Worm (Caenorhabditis elegans): Measurements from ENCODE around the gene srsy-2.
A peak's percentile ranks its signal among the peaks of the same experiment; 100 is the strongest.

Gene srsy-2

DNA sequence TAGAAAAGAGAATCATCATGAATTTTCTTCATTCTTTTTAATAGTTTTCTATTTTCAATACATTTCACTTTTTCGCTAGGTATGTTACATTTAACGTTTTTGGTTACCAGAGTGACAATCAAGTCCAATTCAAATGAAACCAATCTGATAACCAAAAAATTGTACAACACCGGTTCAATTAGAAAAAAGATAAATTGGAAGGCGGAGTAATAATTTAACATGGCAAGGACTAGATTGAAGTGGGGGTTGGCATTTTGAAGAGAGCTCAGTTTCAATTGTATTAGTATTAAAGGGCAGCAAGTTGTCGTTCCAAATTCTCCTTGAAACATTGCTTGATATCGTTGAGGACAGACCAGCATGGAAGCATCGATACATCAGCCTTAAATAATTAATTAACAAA lies 25.8 kb upstream of the srsy-2 start (continued):
- TF ChIP-seq lim-7 (GFP tag; IDR thresholded peaks at IDR 0.05), result no peak
- TF ChIP-seq unc-130 (GFP tag; optimal IDR thresholded peaks at IDR 0.05), result peak; percentile 19
- no peak for TF ChIP-seq R02D3.7 (tag; optimal IDR thresholded peaks at IDR 0.05)
- no peak for TF ChIP-seq Y48G9A.11 (GFP tag; IDR thresholded peaks at IDR 0.05)
- TF ChIP-seq nhr-41 (GFP tag; IDR thresholded peaks at IDR 0.05), result no peak
- TF ChIP-seq snpc-4 (tag; optimal IDR thresholded peaks at IDR 0.05), result no peak
- TF ChIP-seq ceh-20 (GFP tag; IDR thresholded peaks at IDR 0.05), result no peak
- TF ChIP-seq cey-2 (tag; optimal IDR thresholded peaks at IDR 0.05; ENCODE audit: borderline replicate concordance, insufficient read depth), result no peak
- TF ChIP-seq snpc-1.2 (GFP tag; IDR thresholded peaks at IDR 0.05), result 0 out of 2 replicates have a peak, but pooled peaks have one; percentile 36
- no peak for TF ChIP-seq daf-8 (GFP tag; IDR thresholded peaks at IDR 0.05)
- TF ChIP-seq lin-39 (tag; optimal IDR thresholded peaks at IDR 0.05), result no peak
- no peak for TF ChIP-seq hmg-1.1 (GFP tag; IDR thresholded peaks at IDR 0.05)
- no peak for TF ChIP-seq vab-7 (GFP tag; IDR thresholded peaks at IDR 0.05)
- TF ChIP-seq set-16 (GFP tag; IDR thresholded peaks at IDR 0.05), result no peak
- TF ChIP-seq lin-13 (GFP tag; optimal IDR thresholded peaks at IDR 0.05), result no peak
- TF ChIP-seq nhr-102 (tag; optimal IDR thresholded peaks at IDR 0.05), result peak; percentile 20
- TF ChIP-seq ces-1 (GFP tag; optimal IDR thresholded peaks at IDR 0.05), result no peak
- TF ChIP-seq dve-1 (tag; optimal IDR thresholded peaks at IDR 0.05; ENCODE audit: insufficient read depth), result no peak
- no peak for TF ChIP-seq ceh-62 (tag; optimal IDR thresholded peaks at IDR 0.05)
- no peak for TF ChIP-seq nhr-25 (tag; optimal IDR thresholded peaks at IDR 0.05; ENCODE audit: borderline replicate concordance, insufficient read depth)
- TF ChIP-seq gei-8 (GFP tag; optimal IDR thresholded peaks at IDR 0.05), result no peak
- no peak for TF ChIP-seq nhr-48 (tag; optimal IDR thresholded peaks at IDR 0.05)
- TF ChIP-seq F49E8.2 (tag; optimal IDR thresholded peaks at IDR 0.05; ENCODE audit: borderline replicate concordance), result peak; percentile 59
- TF ChIP-seq aha-1 (tag), result peak; percentile 35
- no peak for TF ChIP-seq nhr-10 (tag; optimal IDR thresholded peaks at IDR 0.05)
- no peak for TF ChIP-seq mxl-3 (GFP tag; optimal IDR thresholded peaks at IDR 0.05)
- TF ChIP-seq nhr-11 (tag; optimal IDR thresholded peaks at IDR 0.05), result no peak
- TF ChIP-seq F37D6.2 (tag; optimal IDR thresholded peaks at IDR 0.05), result no peak
- TF ChIP-seq zfp-3 (GFP tag; conservative IDR thresholded peaks at IDR 0.05), result peak; percentile 69; the same call in 1 of the 2 replicates
- TF ChIP-seq spr-1 (tag; optimal IDR thresholded peaks at IDR 0.05), result no peak
- no peak for TF ChIP-seq F44E2.7 (GFP tag; IDR thresholded peaks at IDR 0.05)
- no peak for TF ChIP-seq lin-1 (GFP tag; IDR thresholded peaks at IDR 0.05)
- TF ChIP-seq mep-1 (tag; optimal IDR thresholded peaks at IDR 0.05), result peak; percentile 26
- TF ChIP-seq nhr-28 (tag; optimal IDR thresholded peaks at IDR 0.05), result no peak
- TF ChIP-seq hif-1 (tag; optimal IDR thresholded peaks at IDR 0.05), result no peak
- no peak for TF ChIP-seq nhr-42 (GFP tag; IDR thresholded peaks at IDR 0.05)
- no peak for TF ChIP-seq fos-1 (tag; optimal IDR thresholded peaks at IDR 0.05)
- TF ChIP-seq pha-4 (GFP tag; IDR thresholded peaks at IDR 0.05), result peak; percentile 19; the same call in 1 of the 2 replicates
- no peak for TF ChIP-seq pha-4 (tag; optimal IDR thresholded peaks at IDR 0.05)
- no peak for TF ChIP-seq dmd-9 (GFP tag; IDR thresholded peaks at IDR 0.05)
- no peak for TF ChIP-seq saeg-2 (GFP tag; IDR thresholded peaks at IDR 0.05)
- peak in 1 of 2 experiments; percentile 78 for TF ChIP-seq unc-62 (GFP tag; optimal IDR thresholded peaks at IDR 0.05 in 1 of 2)
- no peak for TF ChIP-seq unc-62 (tag; optimal IDR thresholded peaks at IDR 0.05)
- TF ChIP-seq ama-1 (optimal IDR thresholded peaks at IDR 0.05), result no peak
- no peak for TF ChIP-seq attf-4 (tag; optimal IDR thresholded peaks at IDR 0.05)
- peak; percentile 50; the same call in 1 of the 2 replicates for TF ChIP-seq lin-38 (GFP tag; IDR thresholded peaks at IDR 0.05)
- peak; percentile 23; the same call in 1 of the 2 replicates for TF ChIP-seq T26A8.4 (GFP tag; IDR thresholded peaks at IDR 0.05)
- TF ChIP-seq hlh-11 (tag; optimal IDR thresholded peaks at IDR 0.05), result no peak
- TF ChIP-seq nhr-76 (tag; optimal IDR thresholded peaks at IDR 0.05), result no peak
- TF ChIP-seq nhr-237 (tag; optimal IDR thresholded peaks at IDR 0.05), result no peak
- TF ChIP-seq nhr-6 (tag; optimal IDR thresholded peaks at IDR 0.05), result no peak
- no peak for TF ChIP-seq fkh-10 (GFP tag; optimal IDR thresholded peaks at IDR 0.05)
